Worm (Caenorhabditis elegans) whole organism, L4/young adult: ENCODE measurements around the gene try-12.

Experiments used
- W03F9.2 ChIP-seq: fragments of 150-350 bp; optimal IDR thresholded peaks from 2 replicates; lab custom pipeline; 2014; ENCODE audit warnings: missing biosample characterization, missing genetic modification characterization
- dao-5 ChIP-seq: sonication (generic microtip); optimal IDR thresholded peaks from 2 replicates; lab custom pipeline; 2016; ENCODE audit warnings: missing genotype, missing genetic modification characterization, moderate library complexity, missing compliant biosample characterization

ce11 chrV:7487518-7487917 is 38.4 kb downstream of the try-12 start, which contains the start of gene srbc-7:
- TF ChIP-seq dao-5 (tag; lab: Kevin White, UChicago) (no peak), W03F9.2 (no peak)
